Worm (Caenorhabditis elegans) whole organism, midembryonic: ENCODE results near the gene T25B9.11.

ENCODE experiments used
- T22C8.4 ChIP-seq: fragments of 200-800 bp; sonication (Bioruptor generic); IDR thresholded peaks from 2 replicates; pipeline ENCODE4 v1.3.6; 2022; ENCODE audit warnings: missing genetic modification characterization, missing compliant biosample characterization
- cog-1 ChIP-seq: sonication (generic microtip); optimal IDR thresholded peaks from 2 replicates; lab custom pipeline; 2016; ENCODE audit warnings: missing genetic modification characterization, missing compliant biosample characterization
- flt-1 ChIP-seq: fragments of 200-800 bp; sonication (Bioruptor generic); IDR thresholded peaks from 2 replicates; pipeline ENCODE4 v1.3.6; 2022; ENCODE audit warnings: missing genetic modification characterization, missing compliant biosample characterization
- klf-2 ChIP-seq: fragments of 200-800 bp; sonication (Bioruptor generic); conservative IDR thresholded peaks from 2 replicates; pipeline ENCODE4 v1.3.6; 2022; ENCODE audit warnings: missing genetic modification reagents, missing genetic modification characterization, missing compliant biosample characterization
- med-1 ChIP-seq: sonication (generic microtip); optimal IDR thresholded peaks from 2 replicates; lab custom pipeline; 2017; ENCODE audit warnings: missing genetic modification characterization, mild to moderate bottlenecking, missing compliant biosample characterization, antibody characterized with exemption, missing genetic modification reagents; ENCODE audit not compliant: insufficient read depth
- ref-1 ChIP-seq: fragments of 200-800 bp; sonication (Bioruptor generic); conservative IDR thresholded peaks from 2 replicates; pipeline ENCODE4 v1.3.6; 2022; ENCODE audit warnings: missing genetic modification reagents, missing genetic modification characterization, missing compliant biosample characterization
- tab-1 ChIP-seq: fragments of 200-800 bp; sonication (Bioruptor generic); IDR thresholded peaks from 2 replicates; pipeline ENCODE4 v1.3.6; 2022; ENCODE audit warnings: missing genetic modification characterization, missing compliant biosample characterization
- ztf-23 ChIP-seq: fragments of 200-800 bp; sonication (Bioruptor generic); IDR thresholded peaks from 2 replicates; pipeline ENCODE4 v1.3.6; 2022; ENCODE audit warnings: missing genetic modification reagents, missing genetic modification characterization, missing compliant biosample characterization
- ztf-29 ChIP-seq: fragments of 200-800 bp; sonication (Bioruptor generic); IDR thresholded peaks from 2 replicates; pipeline ENCODE4 v1.3.6; 2022; ENCODE audit warnings: missing genetic modification reagents, missing genetic modification characterization, missing compliant biosample characterization

Gene T25B9.11

DNA sequence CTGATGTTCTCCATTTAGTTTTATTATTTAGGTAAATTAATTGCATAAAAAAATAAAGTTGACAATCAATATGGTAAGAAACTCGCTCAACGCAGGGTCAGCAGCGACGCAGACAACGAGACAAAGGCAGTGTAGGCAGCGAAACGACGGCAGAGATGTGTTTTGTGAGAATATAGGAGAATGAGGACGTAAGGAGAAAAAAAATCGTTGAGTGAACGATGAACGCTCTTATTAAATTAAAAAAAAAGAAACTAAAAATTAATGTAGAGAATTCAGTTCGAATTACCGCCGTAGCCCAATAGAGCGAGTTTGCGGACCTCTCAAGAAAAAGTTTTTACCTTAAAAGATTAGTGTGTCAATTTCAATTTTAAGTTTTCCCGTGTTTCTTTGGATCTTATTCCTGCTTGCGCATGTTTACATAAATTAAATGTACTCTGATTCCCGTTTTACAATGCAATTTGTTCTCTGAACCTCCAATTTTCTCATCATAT, 3.9 kb downstream of the T25B9.11 start, which contains the start of gene T25B9.8:
Gene T25B9.8, minus strand, starts transcription at position 51 of the 491 bp plus-strand sequence.
- TF ChIP-seq med-1 (GFP tag; lab: Kevin White, UChicago) (no peak), ztf-29 (GFP tag; lab: Robert Waterston, UW) (no peak), tab-1 (no peak), cog-1 (no peak), flt-1 (GFP tag; lab: Robert Waterston, UW) (no peak), klf-2 (GFP tag; lab: Robert Waterston, UW) (no peak), ref-1 (GFP tag; lab: Robert Waterston, UW) (no peak), ztf-23 (GFP tag; lab: Robert Waterston, UW) (no peak), T22C8.4 (GFP tag; lab: Robert Waterston, UW) (no peak)

ce11 chrIV:10769353-10769752, 5.0 kb downstream of the T25B9.11 start, which contains the start of gene T25B9.9:
Gene T25B9.9 (plus strand): TSS chrIV:10769653.
- TF ChIP-seq T22C8.4 (GFP tag; lab: Robert Waterston, UW) (no peak), klf-2 (GFP tag; lab: Robert Waterston, UW) (no peak), tab-1 (no peak), ztf-29 (GFP tag; lab: Robert Waterston, UW) (no peak), med-1 (GFP tag; lab: Kevin White, UChicago) (no peak), ref-1 (GFP tag; lab: Robert Waterston, UW) (no peak)

DNA sequence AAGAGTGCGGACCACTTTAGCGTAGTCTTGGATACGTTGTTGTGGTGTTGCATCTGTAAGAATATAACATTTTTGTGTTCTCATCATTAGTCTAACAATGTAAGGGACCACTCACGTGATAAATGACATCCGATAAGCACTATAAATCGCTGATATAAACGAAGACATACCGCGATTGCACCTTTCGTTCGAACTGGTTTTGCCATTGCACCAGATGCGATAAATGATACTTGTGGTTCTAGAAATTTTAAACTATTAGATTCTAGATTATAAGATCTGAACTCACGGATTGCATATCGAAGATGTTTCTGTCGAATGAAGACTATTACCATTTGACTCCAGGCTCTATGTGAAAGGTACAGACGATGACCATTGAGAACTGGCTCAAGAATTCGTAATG, 7.0 kb downstream of the T25B9.11 start:
- TF ChIP-seq klf-2 (GFP tag; lab: Robert Waterston, UW), result no peak
- TF ChIP-seq med-1 (GFP tag; lab: Kevin White, UChicago), result no peak
- no peak for TF ChIP-seq ztf-23 (GFP tag; lab: Robert Waterston, UW)

DNA sequence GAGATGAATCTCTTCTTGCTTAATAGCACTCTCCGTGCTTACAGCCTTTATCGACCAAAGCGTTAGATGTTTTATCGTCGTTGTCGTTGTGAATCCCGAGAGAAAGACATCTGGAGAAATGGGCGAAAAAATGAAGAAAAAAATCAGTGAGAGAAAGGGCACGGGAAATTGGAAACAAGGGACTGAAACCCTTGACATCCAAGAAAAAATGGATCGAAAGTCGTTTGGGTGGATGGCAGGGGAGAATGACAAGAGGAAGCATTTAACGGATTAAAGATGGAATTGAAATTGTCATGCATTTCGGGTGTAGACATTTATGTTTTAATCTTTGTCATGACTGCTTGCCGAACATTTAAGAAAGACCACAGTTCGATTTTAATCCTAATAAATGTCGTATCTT, 9.5 kb downstream of the T25B9.11 start, which contains the start of gene inpp-1:
Gene inpp-1, minus strand, starts transcription at position 101 of the 400 bp plus-strand sequence.
- no peak for TF ChIP-seq T22C8.4 (GFP tag; lab: Robert Waterston, UW)
- no peak for TF ChIP-seq tab-1
- no peak for TF ChIP-seq ref-1 (GFP tag; lab: Robert Waterston, UW)
- TF ChIP-seq cog-1, result no peak
- TF ChIP-seq ztf-29 (GFP tag; lab: Robert Waterston, UW), result no peak
- TF ChIP-seq klf-2 (GFP tag; lab: Robert Waterston, UW), result no peak
- no peak for TF ChIP-seq med-1 (GFP tag; lab: Kevin White, UChicago)
- TF ChIP-seq flt-1 (GFP tag; lab: Robert Waterston, UW), result no peak
- no peak for TF ChIP-seq ztf-23 (GFP tag; lab: Robert Waterston, UW)

- TF ChIP-seq med-1 (GFP tag; lab: Kevin White, UChicago) (no peak), tab-1 (no peak), ztf-29 (GFP tag; lab: Robert Waterston, UW) (no peak), cog-1 (no peak), flt-1 (GFP tag; lab: Robert Waterston, UW) (no peak), ref-1 (GFP tag; lab: Robert Waterston, UW) (no peak), klf-2 (GFP tag; lab: Robert Waterston, UW) (no peak), T22C8.4 (GFP tag; lab: Robert Waterston, UW) (no peak), ztf-23 (GFP tag; lab: Robert Waterston, UW) (no peak)
Measured at ce11 chrIV:10777076-10777475, 12.8 kb downstream of the T25B9.11 start.

ce11 chrIV:10777600-10777999, 13.3 kb downstream of the T25B9.11 start:
- TF ChIP-seq ref-1 (GFP tag; lab: Robert Waterston, UW) (no peak), flt-1 (GFP tag; lab: Robert Waterston, UW) (no peak), med-1 (GFP tag; lab: Kevin White, UChicago) (no peak), cog-1 (no peak), ztf-29 (GFP tag; lab: Robert Waterston, UW) (no peak), tab-1 (no peak), klf-2 (GFP tag; lab: Robert Waterston, UW) (no peak), ztf-23 (GFP tag; lab: Robert Waterston, UW) (no peak), T22C8.4 (GFP tag; lab: Robert Waterston, UW) (no peak)

DNA sequence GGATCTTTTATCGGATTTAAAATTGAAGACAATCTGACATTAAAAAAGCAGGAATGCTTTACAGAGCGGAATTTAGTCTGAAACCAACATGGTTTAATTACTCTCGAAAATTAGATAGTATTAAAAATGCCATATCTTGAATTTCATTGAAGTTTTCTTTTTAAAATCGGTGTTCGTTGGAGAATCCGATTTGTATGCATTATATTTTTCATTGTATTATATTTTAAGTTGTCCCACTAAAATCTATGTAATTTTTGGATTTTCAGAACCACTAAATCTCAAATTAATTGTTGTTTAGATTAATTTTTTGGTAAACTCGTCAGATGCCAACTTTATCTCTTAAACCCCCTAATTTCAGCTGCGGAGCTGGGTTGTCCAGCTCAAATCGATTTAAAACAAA, 14.3 kb downstream of the T25B9.11 start:
- no peak for TF ChIP-seq klf-2 (GFP tag; lab: Robert Waterston, UW)
- no peak for TF ChIP-seq ztf-29 (GFP tag; lab: Robert Waterston, UW)
- TF ChIP-seq med-1 (GFP tag; lab: Kevin White, UChicago), result no peak
- no peak for TF ChIP-seq ref-1 (GFP tag; lab: Robert Waterston, UW)
- no peak for TF ChIP-seq flt-1 (GFP tag; lab: Robert Waterston, UW)
- no peak for TF ChIP-seq ztf-23 (GFP tag; lab: Robert Waterston, UW)
- TF ChIP-seq T22C8.4 (GFP tag; lab: Robert Waterston, UW), result no peak
- no peak for TF ChIP-seq cog-1
- no peak for TF ChIP-seq tab-1

ce11 chrIV:10779328-10779727, 15.0 kb downstream of the T25B9.11 start:
- TF ChIP-seq tab-1, result no peak

ce11 chrIV:10780583-10780982, 16.3 kb downstream of the T25B9.11 start, which contains the start of gene swt-3:
Gene swt-3 (minus strand): TSS chrIV:10780683.
- TF ChIP-seq ref-1 (GFP tag; lab: Robert Waterston, UW) (no peak), klf-2 (GFP tag; lab: Robert Waterston, UW) (no peak), cog-1 (no peak), T22C8.4 (GFP tag; lab: Robert Waterston, UW) (no peak), ztf-23 (GFP tag; lab: Robert Waterston, UW) (no peak)

ce11 chrIV:10781346-10781745, 17.0 kb downstream of the T25B9.11 start:
- TF ChIP-seq tab-1 (no peak), cog-1 (no peak), flt-1 (GFP tag; lab: Robert Waterston, UW) (no peak), klf-2 (GFP tag; lab: Robert Waterston, UW) (no peak), T22C8.4 (GFP tag; lab: Robert Waterston, UW) (no peak), ztf-23 (GFP tag; lab: Robert Waterston, UW) (no peak), ref-1 (GFP tag; lab: Robert Waterston, UW) (no peak), ztf-29 (GFP tag; lab: Robert Waterston, UW) (no peak), med-1 (GFP tag; lab: Kevin White, UChicago) (no peak)
